Fruit fly (Drosophila melanogaster): ENCODE results near the gene Creld.

Gene Creld

dm6 chr2L:91830-92229, 10.3 kb upstream of the Creld start (continued):
- peak; percentile 91 for TF ChIP-seq dsx (GFP tag; optimal IDR thresholded peaks at IDR 0.05; ENCODE audit: poor library complexity, severe bottlenecking)
- no peak for TF ChIP-seq eg (GFP tag; IDR thresholded peaks at IDR 0.05)
- peak; percentile 59 for TF ChIP-seq cyc (GFP tag; optimal IDR thresholded peaks at IDR 0.05)
- TF ChIP-seq achi (GFP tag; optimal IDR thresholded peaks at IDR 0.05): no peak
- TF ChIP-seq CG8632 (GFP tag; optimal IDR thresholded peaks at IDR 0.05): peak; percentile 71
- TF ChIP-seq Blimp-1 (GFP tag; optimal IDR thresholded peaks at IDR 0.05): peak; percentile 71

- TF ChIP-seq CG11294 (GFP tag; IDR thresholded peaks at IDR 0.05): no peak
- TF ChIP-seq Blimp-1 (GFP tag; optimal IDR thresholded peaks at IDR 0.05): no peak
- TF ChIP-seq acj6 (GFP tag; optimal IDR thresholded peaks at IDR 0.05): no peak
- TF ChIP-seq cyc (GFP tag; optimal IDR thresholded peaks at IDR 0.05): no peak
- no peak for TF ChIP-seq CG16779 (tag; optimal IDR thresholded peaks at IDR 0.05)
- TF ChIP-seq pdm3 (GFP tag; optimal IDR thresholded peaks at IDR 0.05): no peak
- peak; percentile 18; the same call in 1 of the 3 replicates for TF ChIP-seq CG8119 (GFP tag; IDR thresholded peaks at IDR 0.05)
- no peak for TF ChIP-seq spab (GFP tag; optimal IDR thresholded peaks at IDR 0.05)
- TF ChIP-seq net (GFP tag; optimal IDR thresholded peaks at IDR 0.05): peak; percentile 77
- no peak for TF ChIP-seq Eip93F (GFP tag; optimal IDR thresholded peaks at IDR 0.05)
- TF ChIP-seq Met (GFP tag; optimal IDR thresholded peaks at IDR 0.05): no peak
- no peak for TF ChIP-seq Gug (GFP tag; IDR thresholded peaks at IDR 0.05)
- TF ChIP-seq ss (GFP tag; optimal IDR thresholded peaks at IDR 0.05): no peak
- no peak for TF ChIP-seq Ets21C (GFP tag; optimal IDR thresholded peaks at IDR 0.05)
- no peak for TF ChIP-seq CG31627 (GFP tag; optimal IDR thresholded peaks at IDR 0.05)
- no peak for TF ChIP-seq CG1621 (tag; optimal IDR thresholded peaks at IDR 0.05)
- peak; percentile 38 for TF ChIP-seq Eip78C (GFP tag)
- no peak for TF ChIP-seq Hr38 (GFP tag; optimal IDR thresholded peaks at IDR 0.05)
These were observed 9.2 kb upstream of the Creld start for dm6 chr2L:92993-93392.

dm6 chr2L:94096-94495, 8.1 kb upstream of the Creld start:
- TF ChIP-seq Blimp-1 (GFP tag; optimal IDR thresholded peaks at IDR 0.05): peak; percentile 38
- TF ChIP-seq Hr4 (GFP tag; optimal IDR thresholded peaks at IDR 0.05): no peak

- TF ChIP-seq achi (GFP tag; optimal IDR thresholded peaks at IDR 0.05): no peak
- peak; percentile 84 for TF ChIP-seq fkh (GFP tag; optimal IDR thresholded peaks at IDR 0.05)
- TF ChIP-seq Eip78C (GFP tag): peak; percentile 64
- TF ChIP-seq CG9139 (GFP tag; optimal IDR thresholded peaks at IDR 0.05): no peak
- peak; percentile 34 for TF ChIP-seq esn (GFP tag; optimal IDR thresholded peaks at IDR 0.05)
- peak; percentile 5 for TF ChIP-seq Blimp-1 (GFP tag; optimal IDR thresholded peaks at IDR 0.05)
- TF ChIP-seq cyc (GFP tag; optimal IDR thresholded peaks at IDR 0.05): no peak
These were observed 7.5 kb upstream of the Creld start, which contains the start of gene Zir for dm6 chr2L:94639-95059. Gene Zir (plus strand): TSS chr2L:94739.

dm6 chr2L:106540-106939, 4.4 kb downstream of the Creld start, which contains the start of the genes Nhe1 and Sam-S:
Gene Nhe1 (minus strand): TSS chr2L:106732.
Gene Sam-S (plus strand): TSS chr2L:106903.
- TF ChIP-seq fkh (GFP tag; optimal IDR thresholded peaks at IDR 0.05) (peak; percentile 81), CG15336 (GFP tag; IDR thresholded peaks at IDR 0.05) (0 out of 2 replicates have a peak, but pooled peaks have one; percentile 9), CG1621 (tag; optimal IDR thresholded peaks at IDR 0.05) (no peak)

dm6 chr2L:107032-107431, 4.9 kb downstream of the Creld start:
- TF ChIP-seq CG6792 (GFP tag; optimal IDR thresholded peaks at IDR 0.05): no peak
- TF ChIP-seq Sox15 (GFP tag; optimal IDR thresholded peaks at IDR 0.05): no peak
- TF ChIP-seq Smox (GFP tag; optimal IDR thresholded peaks at IDR 0.05): no peak
- no peak for TF ChIP-seq OdsH (GFP tag; optimal IDR thresholded peaks at IDR 0.05)
- TF ChIP-seq vri (GFP tag; optimal IDR thresholded peaks at IDR 0.05): no peak
- no peak for TF ChIP-seq Blimp-1 (GFP tag; optimal IDR thresholded peaks at IDR 0.05)
- TF ChIP-seq CG7368 (GFP tag; optimal IDR thresholded peaks at IDR 0.05): no peak
- no peak for TF ChIP-seq acj6 (GFP tag; optimal IDR thresholded peaks at IDR 0.05)
- no peak for TF ChIP-seq Ets21C (GFP tag; optimal IDR thresholded peaks at IDR 0.05)
- TF ChIP-seq CG8632 (GFP tag; optimal IDR thresholded peaks at IDR 0.05): no peak
- TF ChIP-seq Ets96B (tag; optimal IDR thresholded peaks at IDR 0.05): no peak
- TF ChIP-seq CG6163 (GFP tag; IDR thresholded peaks at IDR 0.05): no peak

Data from whole organism, prepupa.